Fruit fly (Drosophila melanogaster) S2 (cell line): ENCODE results near the gene CG9338.

Experiments used
- CG8478 ChIP-seq: fragments of >200 bp; optimal IDR thresholded peaks from 2 replicates; lab custom pipeline; 2018
- CTCF ChIP-seq, 2 experiments: fragments of >200 bp; optimal IDR thresholded peaks; 2 replicates each; lab custom pipeline; 2018

DNA sequence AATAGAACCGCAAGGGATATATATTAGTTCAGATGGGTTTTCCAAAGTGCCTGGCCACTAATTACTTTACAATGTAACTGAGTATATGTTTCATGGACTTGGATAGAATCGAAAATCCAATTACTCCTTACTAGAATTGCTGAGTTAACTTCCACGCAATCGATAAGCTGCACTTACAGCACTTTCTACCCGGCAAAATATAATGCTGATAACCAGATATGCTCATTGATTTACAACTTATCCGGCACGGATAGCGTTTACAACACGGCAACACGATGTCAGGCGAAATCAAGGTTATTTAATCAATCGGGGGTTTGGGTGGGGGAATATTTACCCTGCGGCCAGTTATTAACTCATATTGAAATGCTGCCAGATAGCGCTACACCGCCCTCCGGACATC, 48.5 kb downstream of the CG9338 start:
- TF ChIP-seq CG8478 (lab: Kevin White, UChicago) = no peak
- TF ChIP-seq CTCF (optimal IDR thresholded peaks at IDR 0.05; lab: Kevin White, UChicago) = no peak
